Worm (Caenorhabditis elegans) whole organism, L4 larva: Measurements from ENCODE around the gene daf-5.

Experiments
- D1046.2 ChIP-seq: fragments of 200-800 bp; sonication (Bioruptor generic); IDR thresholded peaks from 2 replicates; pipeline ENCODE4 v1.3.6; 2022; ENCODE audit warnings: missing genetic modification characterization, missing compliant biosample characterization
- F26F4.8 ChIP-seq: fragments of 200-800 bp; sonication (Bioruptor generic); conservative IDR thresholded peaks from 2 replicates; pipeline ENCODE4 v1.3.6; 2022; ENCODE audit warnings: missing genetic modification characterization, missing compliant biosample characterization
- F37D6.2 ChIP-seq: sonication (generic microtip); optimal IDR thresholded peaks from 2 replicates; lab custom pipeline; 2016; ENCODE audit warnings: mild to moderate bottlenecking, missing genetic modification characterization, missing compliant biosample characterization
- F49E8.2 ChIP-seq: sonication (generic microtip); optimal IDR thresholded peaks from 2 replicates; lab custom pipeline; 2016; ENCODE audit warnings: missing compliant biosample characterization, mild to moderate bottlenecking, missing genetic modification characterization, borderline replicate concordance
- Y105C5A.15 ChIP-seq: fragments of 200-800 bp; sonication (Bioruptor generic); IDR thresholded peaks from 2 replicates; pipeline ENCODE4 v1.3.6; 2022; ENCODE audit warnings: missing genetic modification characterization, missing compliant biosample characterization
- aha-1 ChIP-seq: fragments of 150-350 bp; peaks from one replicate; lab custom pipeline; 2014; ENCODE audit warnings: missing biosample characterization, missing genetic modification characterization
- ces-1 ChIP-seq: fragments of 150-350 bp; sonication (generic microtip); optimal IDR thresholded peaks from 4 replicates; lab custom pipeline; 2014; ENCODE audit warnings: missing biosample characterization, missing genetic modification reagents, missing genetic modification characterization
- daf-12 ChIP-seq: fragments of 150-350 bp; optimal IDR thresholded peaks from 2 replicates; lab custom pipeline; 2014; ENCODE audit warnings: missing biosample characterization, missing genetic modification reagents, missing genetic modification characterization
- dmd-6 ChIP-seq: fragments of 200-800 bp; sonication (Bioruptor generic); IDR thresholded peaks from 2 replicates; pipeline ENCODE4 v1.3.6; 2022; ENCODE audit warnings: missing genetic modification reagents, missing genetic modification characterization, missing compliant biosample characterization
- dpl-1 ChIP-seq: fragments of 150-350 bp; optimal IDR thresholded peaks from 2 replicates; lab custom pipeline; 2014; ENCODE audit warnings: missing biosample characterization, missing genetic modification reagents, missing genetic modification characterization
- dve-1 ChIP-seq: sonication (generic microtip); optimal IDR thresholded peaks from 2 replicates; lab custom pipeline; 2017; ENCODE audit warnings: antibody characterized with exemption, mild to moderate bottlenecking, missing genetic modification characterization, missing compliant biosample characterization; ENCODE audit not compliant: insufficient read depth
- fkh-10 ChIP-seq: fragments of 150-350 bp; optimal IDR thresholded peaks from 2 replicates; lab custom pipeline; 2014; ENCODE audit warnings: missing biosample characterization, missing genetic modification reagents, missing genetic modification characterization
- gei-8 ChIP-seq: fragments of 200-800 bp; sonication (Bioruptor generic); optimal IDR thresholded peaks from 2 replicates; lab custom pipeline; 2018; ENCODE audit warnings: mild to moderate bottlenecking, missing genetic modification characterization, missing compliant biosample characterization
- hlh-11 ChIP-seq: fragments of 200-800 bp; sonication (Bioruptor generic); optimal IDR thresholded peaks from 2 replicates; lab custom pipeline; 2018; ENCODE audit warnings: mild to moderate bottlenecking, missing genetic modification characterization, missing compliant biosample characterization
- hlh-30 ChIP-seq: sonication (generic microtip); optimal IDR thresholded peaks from 2 replicates; lab custom pipeline; 2017; ENCODE audit warnings: antibody characterized with exemption, mild to moderate bottlenecking, missing genetic modification characterization, missing compliant biosample characterization; ENCODE audit not compliant: insufficient read depth
- hmg-1.1 ChIP-seq: fragments of 200-800 bp; sonication (Bioruptor generic); IDR thresholded peaks from 2 replicates; pipeline ENCODE4 v1.3.6; 2022; ENCODE audit warnings: missing genetic modification reagents, missing genetic modification characterization, missing compliant biosample characterization
- jun-1 ChIP-seq: fragments of 150-350 bp; optimal IDR thresholded peaks from 2 replicates; lab custom pipeline; 2014; ENCODE audit warnings: missing biosample characterization, missing genetic modification reagents, missing genetic modification characterization
- lin-13 ChIP-seq: fragments of 150-350 bp; optimal IDR thresholded peaks from 2 replicates; lab custom pipeline; 2014; ENCODE audit warnings: missing biosample characterization, missing genetic modification reagents, missing genetic modification characterization
- lin-38 ChIP-seq: fragments of 200-800 bp; sonication (Bioruptor generic); IDR thresholded peaks from 2 replicates; pipeline ENCODE4 v1.3.6; 2022; ENCODE audit warnings: missing genetic modification reagents, missing genetic modification characterization, missing compliant biosample characterization
- lin-39 ChIP-seq: fragments of 150-350 bp; optimal IDR thresholded peaks from 2 replicates; lab custom pipeline; 2014; ENCODE audit warnings: missing biosample characterization, missing genetic modification reagents, missing genetic modification characterization
- madf-9 ChIP-seq: fragments of 200-800 bp; sonication (Bioruptor generic); conservative IDR thresholded peaks from 2 replicates; pipeline ENCODE4 v1.3.6; 2022; ENCODE audit warnings: missing genetic modification reagents, missing genetic modification characterization, missing compliant biosample characterization
- mdl-1 ChIP-seq, 2 experiments: fragments of 150-350 bp in 1 of 2; sonication (generic microtip) in 1 of 2; optimal IDR thresholded peaks; 2 replicates each; lab custom pipeline; 2014 to 2017; ENCODE audit warnings: missing biosample characterization in 2 of 2, missing genetic modification characterization in 2 of 2
- mep-1 ChIP-seq: fragments of 150-350 bp; sonication (generic microtip); optimal IDR thresholded peaks from 3 replicates; lab custom pipeline; 2014; ENCODE audit warnings: missing biosample characterization, missing genetic modification characterization
- mes-2 ChIP-seq: sonication (generic microtip); optimal IDR thresholded peaks from 2 replicates; lab custom pipeline; 2016; ENCODE audit warnings: missing genotype, mild to moderate bottlenecking, missing genetic modification characterization, missing compliant biosample characterization; ENCODE audit not compliant: poor library complexity, severe bottlenecking
- mxl-3 ChIP-seq: fragments of 200-800 bp; sonication (Bioruptor generic); optimal IDR thresholded peaks from 2 replicates; lab custom pipeline; 2018; ENCODE audit warnings: mild to moderate bottlenecking, missing genetic modification characterization, missing compliant biosample characterization
- nhr-10 ChIP-seq: fragments of 150-350 bp; optimal IDR thresholded peaks from 2 replicates; lab custom pipeline; 2014; ENCODE audit warnings: missing biosample characterization, missing genetic modification characterization
- nhr-102 ChIP-seq: sonication (generic microtip); optimal IDR thresholded peaks from 2 replicates; lab custom pipeline; 2016; ENCODE audit warnings: mild to moderate bottlenecking, missing genetic modification characterization, moderate library complexity, missing compliant biosample characterization
- nhr-11 ChIP-seq: fragments of 150-350 bp; optimal IDR thresholded peaks from 2 replicates; lab custom pipeline; 2014; ENCODE audit warnings: missing biosample characterization, missing genetic modification characterization
- nhr-25 ChIP-seq: sonication (generic microtip); optimal IDR thresholded peaks from 2 replicates; lab custom pipeline; 2017; ENCODE audit warnings: missing genetic modification characterization, mild to moderate bottlenecking, missing compliant biosample characterization, antibody characterized with exemption, moderate library complexity, borderline replicate concordance; ENCODE audit not compliant: insufficient read depth
- nhr-42 ChIP-seq: fragments of 200-800 bp; sonication (Bioruptor generic); IDR thresholded peaks from 2 replicates; pipeline ENCODE4 v1.3.6; 2022; ENCODE audit warnings: missing genetic modification characterization, missing compliant biosample characterization
- nhr-6 ChIP-seq: fragments of 150-350 bp; optimal IDR thresholded peaks from 2 replicates; lab custom pipeline; 2014; ENCODE audit warnings: missing biosample characterization, missing genetic modification characterization
- rbr-2 ChIP-seq: sonication (generic microtip); optimal IDR thresholded peaks from 2 replicates; lab custom pipeline; 2016; ENCODE audit warnings: missing genotype, missing genetic modification characterization, missing compliant biosample characterization
- saeg-2 ChIP-seq: fragments of 200-800 bp; sonication (Bioruptor generic); IDR thresholded peaks from 2 replicates; pipeline ENCODE4 v1.3.6; 2022; ENCODE audit warnings: missing genetic modification reagents, missing genetic modification characterization, missing compliant biosample characterization
- set-16 ChIP-seq: fragments of 200-800 bp; sonication (Bioruptor generic); IDR thresholded peaks from 2 replicates; pipeline ENCODE4 v1.3.6; 2022; ENCODE audit warnings: missing genetic modification reagents, missing genetic modification characterization, missing compliant biosample characterization
- unc-130 ChIP-seq: sonication (generic microtip); optimal IDR thresholded peaks from 2 replicates; lab custom pipeline; 2016; ENCODE audit warnings: missing genetic modification reagents, missing genetic modification characterization, missing compliant biosample characterization
- unc-62 ChIP-seq, 3 experiments: fragments of 150-350 bp in 1 of 3; sonication (generic microtip); optimal IDR thresholded peaks in 2 of 3; peaks in 1 of 3; 1 replicate in 1 of 3; 2 replicates in 2 of 3; lab custom pipeline; 2014 to 2017; ENCODE audit warnings: missing biosample characterization in 3 of 3, missing genetic modification characterization in 3 of 3, missing genetic modification reagents in 3 of 3, missing genotype in 1 of 3
- zag-1 ChIP-seq: fragments of 150-350 bp; optimal IDR thresholded peaks from 2 replicates; lab custom pipeline; 2014; ENCODE audit warnings: missing biosample characterization, missing genetic modification characterization
- zfp-2 ChIP-seq: sonication (generic microtip); optimal IDR thresholded peaks from 2 replicates; lab custom pipeline; 2016; ENCODE audit warnings: mild to moderate bottlenecking, missing genetic modification characterization, missing compliant biosample characterization
- zip-11 ChIP-seq: fragments of 200-800 bp; sonication (Bioruptor generic); IDR thresholded peaks from 2 replicates; pipeline ENCODE4 v1.3.6; 2022; ENCODE audit warnings: missing genetic modification characterization, missing compliant biosample characterization
- zip-2 ChIP-seq: fragments of 150-350 bp; optimal IDR thresholded peaks from 2 replicates; lab custom pipeline; 2014; ENCODE audit warnings: missing biosample characterization, missing genetic modification characterization
- ztf-11 ChIP-seq: fragments of 150-350 bp; optimal IDR thresholded peaks from 2 replicates; lab custom pipeline; 2014; ENCODE audit warnings: missing biosample characterization, missing genetic modification characterization

daf-5 gene

DNA sequence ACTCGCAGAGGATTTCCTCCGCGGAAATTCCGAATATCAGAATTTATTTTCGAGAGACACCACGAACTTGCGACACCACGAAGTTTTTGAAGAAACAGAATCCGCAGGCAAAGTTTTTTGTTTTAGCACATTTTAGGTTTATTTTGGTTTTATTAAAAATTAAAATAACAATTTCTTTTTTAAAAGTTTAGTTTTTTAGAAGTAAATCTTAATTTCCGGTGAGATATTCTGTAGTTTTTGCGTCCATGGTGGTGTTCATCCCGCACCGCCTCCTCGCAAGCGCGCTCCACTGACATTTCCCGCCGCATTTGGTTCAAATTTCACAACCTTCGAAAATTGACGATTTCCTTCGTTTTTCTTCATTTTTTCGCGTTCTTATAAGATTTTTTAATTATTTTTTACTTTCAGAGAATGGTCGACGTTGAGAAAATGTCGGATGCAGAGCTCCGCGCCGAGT lies 11.0 kb upstream of the daf-5 start, which contains the start of gene lem-2 (continued):
- TF ChIP-seq mes-2 (tag; lab: Kevin White, UChicago) (peak; percentile 87), lin-39 (no peak), dve-1 (peak; percentile 60), zip-11 (GFP tag; lab: Robert Waterston, UW) (no peak), nhr-25 (tag; lab: Kevin White, UChicago) (peak; percentile 1), mep-1 (tag; lab: Kevin White, UChicago) (peak; percentile 73), hlh-30 (tag; lab: Kevin White, UChicago) (peak; percentile 47), F49E8.2 (tag; lab: Kevin White, UChicago) (peak; percentile 25), F26F4.8 (no peak), nhr-11 (tag; lab: Kevin White, UChicago) (peak; percentile 30), nhr-6 (peak; percentile 22), madf-9 (0 out of 2 replicates have a peak, but pooled peaks have one; percentile 34), gei-8 (GFP tag; lab: Kevin White, UChicago) (no peak), nhr-102 (tag; lab: Kevin White, UChicago) (no peak), lin-38 (peak; percentile 96), unc-130 (GFP tag; lab: Kevin White, UChicago) (peak; percentile 83), hmg-1.1 (GFP tag; lab: Robert Waterston, UW) (peak; percentile 69), lin-13 (GFP tag; lab: Kevin White, UChicago) (no peak), hlh-11 (peak; percentile 36), daf-12 (tag; lab: Kevin White, UChicago) (no peak), zag-1 (tag; lab: Kevin White, UChicago) (no peak), nhr-42 (GFP tag; lab: Robert Waterston, UW) (peak; percentile 69; the same call in 1 of the 2 replicates), zfp-2 (tag; lab: Kevin White, UChicago) (peak; percentile 54), saeg-2 (GFP tag; lab: Robert Waterston, UW) (no peak), mxl-3 (peak; percentile 30), mdl-1 (tag; optimal IDR thresholded peaks at IDR 0.05; lab: Kevin White, UChicago) (peak in 1 of 2 experiments; percentile 18), D1046.2 (0 out of 2 replicates have a peak, but pooled peaks have one; percentile 6), F37D6.2 (peak; percentile 37), ztf-11 (no peak), dmd-6 (peak; percentile 39; the same call in 1 of the 2 replicates), rbr-2 (tag; lab: Kevin White, UChicago) (peak; percentile 73)

DNA sequence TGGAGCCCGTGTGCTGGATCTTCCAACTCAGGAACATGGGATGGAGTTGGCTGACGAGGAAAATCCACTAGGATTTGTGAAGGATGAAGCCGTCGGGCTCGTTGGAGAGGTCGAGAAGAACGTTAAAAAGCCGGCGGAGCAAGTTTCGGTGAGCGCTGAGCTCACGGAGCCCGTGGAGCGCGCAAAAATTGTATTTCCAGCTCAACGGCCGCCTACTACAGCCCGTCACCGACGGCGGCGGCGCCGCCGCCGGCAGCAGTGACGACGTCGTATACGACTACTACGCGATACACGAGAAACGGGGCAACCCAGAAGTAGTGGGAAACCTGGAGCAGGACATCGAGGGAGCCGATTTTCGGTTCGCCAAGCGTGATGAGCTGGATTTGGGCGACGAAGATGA lies 8.8 kb upstream of the daf-5 start:
- peak in 1 of 2 experiments; percentile 59 for TF ChIP-seq unc-62 (GFP tag; optimal IDR thresholded peaks at IDR 0.05 in 1 of 2; lab: Kevin White, UChicago)
- TF ChIP-seq unc-62 (tag; optimal IDR thresholded peaks at IDR 0.05; lab: Kevin White, UChicago): no peak
- peak; percentile 88 for TF ChIP-seq set-16 (GFP tag; lab: Robert Waterston, UW)
- TF ChIP-seq zfp-2 (tag; lab: Kevin White, UChicago): no peak
- peak; percentile 6; the same call in 1 of the 2 replicates for TF ChIP-seq zip-11 (GFP tag; lab: Robert Waterston, UW)

DNA sequence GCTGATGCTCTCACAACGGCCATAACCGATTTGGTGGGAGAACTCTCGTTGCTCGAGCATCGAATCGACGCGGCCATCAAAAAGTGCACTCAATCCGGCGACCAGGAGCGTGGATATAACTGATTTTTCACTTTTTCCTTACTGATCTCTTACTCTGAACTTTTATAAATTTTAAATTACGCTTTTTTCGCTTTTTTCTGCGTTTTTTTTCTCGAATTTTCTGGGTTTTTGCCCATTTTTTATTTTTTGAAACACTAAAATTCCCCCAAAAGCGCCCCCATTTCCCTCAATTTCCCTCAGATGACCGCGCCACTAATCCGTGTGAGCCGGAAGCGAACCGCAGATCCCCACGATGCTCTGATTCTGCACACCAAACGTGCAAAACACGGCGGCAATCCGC lies 8.3 kb upstream of the daf-5 start, which contains the start of gene W01G7.4:
TSS of gene W01G7.4 (plus strand) at position 301 of the 400 bp plus-strand sequence.
- no peak for TF ChIP-seq zip-2 (tag; lab: Kevin White, UChicago)
- peak; percentile 27 for TF ChIP-seq mes-2 (tag; lab: Kevin White, UChicago)
- no peak for TF ChIP-seq Y105C5A.15 (GFP tag; lab: Robert Waterston, UW)
- TF ChIP-seq aha-1 (tag; lab: Kevin White, UChicago): peak; percentile 36
- no peak for TF ChIP-seq dmd-6
- no peak for TF ChIP-seq fkh-10 (GFP tag; lab: Kevin White, UChicago)
- no peak for TF ChIP-seq nhr-10 (tag; lab: Kevin White, UChicago)
- TF ChIP-seq dpl-1 (GFP tag; lab: Kevin White, UChicago): no peak
- TF ChIP-seq dve-1: no peak
- TF ChIP-seq ces-1 (GFP tag; lab: Kevin White, UChicago): no peak
- no peak for TF ChIP-seq unc-130 (GFP tag; lab: Kevin White, UChicago)
- TF ChIP-seq jun-1 (tag; lab: Kevin White, UChicago): no peak
